Worm (Caenorhabditis elegans) whole organism, mixed stage, embryonic: ENCODE results near the gene dsc-1.
A peak's percentile ranks its signal among the peaks of the same experiment; 100 is the strongest.

ENCODE experiments used
- M03D4.4 ChIP-seq: sonication (generic microtip); optimal IDR thresholded peaks from 2 replicates; lab custom pipeline; 2017; ENCODE audit warnings: mild to moderate bottlenecking, missing genetic modification characterization, missing compliant biosample characterization
- bed-3 ChIP-seq: fragments of 200-800 bp; sonication (Bioruptor generic); optimal IDR thresholded peaks from 3 replicates; lab custom pipeline; 2018; ENCODE audit warnings: mild to moderate bottlenecking, missing genetic modification characterization, moderate library complexity, missing compliant biosample characterization
- ceh-39 ChIP-seq: fragments of 150-350 bp; optimal IDR thresholded peaks from 2 replicates; lab custom pipeline; 2014; ENCODE audit warnings: missing biosample characterization, missing genetic modification characterization
- ceh-43 ChIP-seq: fragments of 200-800 bp; sonication (Bioruptor generic); optimal IDR thresholded peaks from 2 replicates; lab custom pipeline; 2018; ENCODE audit warnings: mild to moderate bottlenecking, missing genetic modification characterization, moderate library complexity, missing compliant biosample characterization
- ceh-83 ChIP-seq: fragments of 200-800 bp; sonication (Bioruptor generic); optimal IDR thresholded peaks from 2 replicates; lab custom pipeline; 2018; ENCODE audit warnings: mild to moderate bottlenecking, missing genetic modification characterization, missing compliant biosample characterization
- ces-1 ChIP-seq: fragments of 150-350 bp; optimal IDR thresholded peaks from 2 replicates; lab custom pipeline; 2014; ENCODE audit warnings: missing biosample characterization, missing genetic modification reagents, missing genetic modification characterization
- cnd-1 ChIP-seq: fragments of 200-800 bp; sonication (Bioruptor generic); optimal IDR thresholded peaks from 2 replicates; lab custom pipeline; 2018; ENCODE audit warnings: mild to moderate bottlenecking, missing genetic modification characterization, missing compliant biosample characterization
- drap-1 ChIP-seq: fragments of 200-800 bp; sonication (Bioruptor generic); optimal IDR thresholded peaks from 3 replicates; lab custom pipeline; 2018; ENCODE audit warnings: mild to moderate bottlenecking, missing genetic modification characterization, missing compliant biosample characterization
- elt-1 ChIP-seq: sonication (generic microtip); optimal IDR thresholded peaks from 2 replicates; lab custom pipeline; 2017; ENCODE audit warnings: missing genetic modification characterization, mild to moderate bottlenecking, missing compliant biosample characterization, antibody characterized with exemption, moderate library complexity, borderline replicate concordance; ENCODE audit not compliant: insufficient read depth
- elt-3 ChIP-seq: fragments of 150-350 bp; optimal IDR thresholded peaks from 2 replicates; lab custom pipeline; 2014; ENCODE audit warnings: missing biosample characterization, missing genetic modification characterization
- flh-1 ChIP-seq: fragments of 200-800 bp; sonication (Bioruptor generic); optimal IDR thresholded peaks from 2 replicates; lab custom pipeline; 2018; ENCODE audit warnings: mild to moderate bottlenecking, missing genetic modification characterization, moderate library complexity, missing compliant biosample characterization
- ham-2 ChIP-seq: fragments of 200-800 bp; sonication (Bioruptor generic); optimal IDR thresholded peaks from 2 replicates; lab custom pipeline; 2018; ENCODE audit warnings: mild to moderate bottlenecking, missing genetic modification characterization, missing compliant biosample characterization
- hlh-1 ChIP-seq: fragments of 150-350 bp; optimal IDR thresholded peaks from 2 replicates; lab custom pipeline; 2014; ENCODE audit warnings: missing biosample characterization, missing genetic modification reagents, missing genetic modification characterization
- lin-13 ChIP-seq: fragments of 150-350 bp; optimal IDR thresholded peaks from 2 replicates; lab custom pipeline; 2014; ENCODE audit warnings: missing biosample characterization, missing genetic modification characterization
- lin-32 ChIP-seq: fragments of 200-800 bp; sonication (Bioruptor generic); optimal IDR thresholded peaks from 2 replicates; lab custom pipeline; 2018; ENCODE audit warnings: mild to moderate bottlenecking, missing genetic modification characterization, missing compliant biosample characterization
- lsy-2 ChIP-seq: fragments of 150-350 bp; optimal IDR thresholded peaks from 2 replicates; lab custom pipeline; 2014; ENCODE audit warnings: missing biosample characterization, missing genetic modification characterization
- mab-5 ChIP-seq: fragments of 150-350 bp; optimal IDR thresholded peaks from 2 replicates; lab custom pipeline; 2014; ENCODE audit warnings: missing biosample characterization, missing genetic modification characterization
- mep-1 ChIP-seq: fragments of 150-350 bp; optimal IDR thresholded peaks from 2 replicates; lab custom pipeline; 2017; ENCODE audit warnings: missing biosample characterization, missing genetic modification reagents, missing genetic modification characterization, inconsistent platforms
- nhr-12 ChIP-seq: fragments of 150-350 bp; optimal IDR thresholded peaks from 2 replicates; lab custom pipeline; 2014; ENCODE audit warnings: missing biosample characterization, missing genetic modification characterization
- nhr-2 ChIP-seq: fragments of 150-350 bp; optimal IDR thresholded peaks from 2 replicates; lab custom pipeline; 2014; ENCODE audit warnings: missing biosample characterization, missing genetic modification characterization
- nhr-28 ChIP-seq: fragments of 150-350 bp; optimal IDR thresholded peaks from 2 replicates; lab custom pipeline; 2014; ENCODE audit warnings: missing biosample characterization, missing genetic modification characterization
- nhr-76 ChIP-seq: sonication (generic microtip); optimal IDR thresholded peaks from 2 replicates; lab custom pipeline; 2017; ENCODE audit warnings: missing biosample characterization, missing genetic modification characterization
- pha-4 ChIP-seq: fragments of 150-350 bp; optimal IDR thresholded peaks from 2 replicates; lab custom pipeline; 2018; ENCODE audit warnings: missing biosample characterization, missing genetic modification reagents, missing genetic modification characterization
- sem-2 ChIP-seq: fragments of 200-800 bp; sonication (Bioruptor generic); optimal IDR thresholded peaks from 2 replicates; lab custom pipeline; 2018; ENCODE audit warnings: mild to moderate bottlenecking, missing genetic modification characterization, missing compliant biosample characterization
- sptf-1 ChIP-seq: sonication (generic microtip); optimal IDR thresholded peaks from 2 replicates; lab custom pipeline; 2017; ENCODE audit warnings: mild to moderate bottlenecking, missing genetic modification characterization, moderate library complexity, missing compliant biosample characterization
- tbx-8 ChIP-seq: fragments of 200-800 bp; sonication (Bioruptor generic); optimal IDR thresholded peaks from 2 replicates; lab custom pipeline; 2018; ENCODE audit warnings: mild to moderate bottlenecking, missing genetic modification characterization, moderate library complexity, missing compliant biosample characterization
- unc-39 ChIP-seq: fragments of 150-350 bp; optimal IDR thresholded peaks from 2 replicates; lab custom pipeline; 2014; ENCODE audit warnings: missing biosample characterization, missing genetic modification characterization
- unc-62 ChIP-seq: fragments of 150-350 bp; optimal IDR thresholded peaks from 2 replicates; lab custom pipeline; 2014; ENCODE audit warnings: missing biosample characterization, missing genetic modification reagents, missing genetic modification characterization
- zip-8 ChIP-seq: fragments of 150-350 bp; optimal IDR thresholded peaks from 2 replicates; lab custom pipeline; 2014; ENCODE audit warnings: missing biosample characterization, missing genetic modification characterization

dsc-1 gene

ce11 chrX:15006847-15007358 lies 27.7 kb downstream of the dsc-1 start, which contains the start of gene ergi-2:
ergi-2 (minus strand) TSS chrX:15007308.
- TF ChIP-seq lin-13 (tag; lab: Kevin White, UChicago) (no peak), lsy-2 (tag; lab: Kevin White, UChicago) (no peak), mep-1 (tag; lab: Kevin White, UChicago) (peak; percentile 30), sptf-1 (tag; lab: Kevin White, UChicago) (no peak), cnd-1 (no peak), mab-5 (tag; lab: Kevin White, UChicago) (no peak), elt-1 (tag; lab: Kevin White, UChicago) (no peak), flh-1 (GFP tag; lab: Kevin White, UChicago) (no peak), ces-1 (GFP tag; lab: Kevin White, UChicago) (peak; percentile 16), nhr-2 (tag; lab: Kevin White, UChicago) (no peak), pha-4 (tag; lab: Kevin White, UChicago) (no peak)

- TF ChIP-seq drap-1 (no peak), lin-13 (tag; lab: Kevin White, UChicago) (no peak)
These were observed 30.6 kb downstream of the dsc-1 start, which contains the start of gene slc-25A18.1 for ce11 chrX:15003891-15004550. slc-25A18.1 (minus strand) TSS chrX:15003941.

ce11 chrX:14999101-14999500 lies 35.5 kb downstream of the dsc-1 start, which contains the start of gene cutl-3:
cutl-3 (minus strand) TSS chrX:14999201.
- TF ChIP-seq nhr-28 (tag; lab: Kevin White, UChicago) = no peak
- no peak for TF ChIP-seq sem-2 (GFP tag; lab: Kevin White, UChicago)
- no peak for TF ChIP-seq nhr-76 (tag; lab: Kevin White, UChicago)
- no peak for TF ChIP-seq ceh-39 (tag; lab: Kevin White, UChicago)
- TF ChIP-seq flh-1 (GFP tag; lab: Kevin White, UChicago) = no peak
- no peak for TF ChIP-seq elt-1 (tag; lab: Kevin White, UChicago)
- TF ChIP-seq nhr-2 (tag; lab: Kevin White, UChicago) = no peak
- TF ChIP-seq hlh-1 = no peak
- TF ChIP-seq zip-8 (tag; lab: Kevin White, UChicago) = no peak
- no peak for TF ChIP-seq nhr-12

ce11 chrX:14993744-14994143 lies 40.9 kb downstream of the dsc-1 start:
- peak; percentile 79 for TF ChIP-seq ces-1 (GFP tag; lab: Kevin White, UChicago)
- TF ChIP-seq lin-32 = no peak
- no peak for TF ChIP-seq mep-1 (tag; lab: Kevin White, UChicago)
- TF ChIP-seq nhr-28 (tag; lab: Kevin White, UChicago) = no peak

- TF ChIP-seq bed-3 (GFP tag; lab: Kevin White, UChicago) = no peak
These were observed 43.4 kb downstream of the dsc-1 start, which contains the start of gene iglr-1 for ce11 chrX:14991280-14991679. iglr-1 (minus strand) TSS chrX:14991380.

- no peak for TF ChIP-seq ceh-83
- TF ChIP-seq cnd-1 = no peak
- TF ChIP-seq drap-1 = no peak
- TF ChIP-seq lin-13 (tag; lab: Kevin White, UChicago) = no peak
- no peak for TF ChIP-seq sptf-1 (tag; lab: Kevin White, UChicago)
- TF ChIP-seq M03D4.4 (tag; lab: Kevin White, UChicago) = no peak
- TF ChIP-seq ham-2 = no peak
- TF ChIP-seq ceh-43 (GFP tag; lab: Kevin White, UChicago) = no peak
- no peak for TF ChIP-seq unc-39
- TF ChIP-seq ceh-39 (tag; lab: Kevin White, UChicago) = no peak
- TF ChIP-seq unc-62 (GFP tag; lab: Kevin White, UChicago) = no peak
- TF ChIP-seq elt-1 (tag; lab: Kevin White, UChicago) = no peak
- no peak for TF ChIP-seq bed-3 (GFP tag; lab: Kevin White, UChicago)
- no peak for TF ChIP-seq elt-3 (tag; lab: Kevin White, UChicago)
- TF ChIP-seq tbx-8 (GFP tag; lab: Kevin White, UChicago) = no peak
- TF ChIP-seq ces-1 (GFP tag; lab: Kevin White, UChicago) = no peak
- TF ChIP-seq flh-1 (GFP tag; lab: Kevin White, UChicago) = no peak
- no peak for TF ChIP-seq sem-2 (GFP tag; lab: Kevin White, UChicago)
- no peak for TF ChIP-seq zip-8 (tag; lab: Kevin White, UChicago)
- no peak for TF ChIP-seq pha-4 (tag; lab: Kevin White, UChicago)
These were observed 46.5 kb downstream of the dsc-1 start for ce11 chrX:14988160-14988559.
